Worm (Caenorhabditis elegans): ENCODE measurements around the gene ttr-46.

ttr-46 gene

DNA sequence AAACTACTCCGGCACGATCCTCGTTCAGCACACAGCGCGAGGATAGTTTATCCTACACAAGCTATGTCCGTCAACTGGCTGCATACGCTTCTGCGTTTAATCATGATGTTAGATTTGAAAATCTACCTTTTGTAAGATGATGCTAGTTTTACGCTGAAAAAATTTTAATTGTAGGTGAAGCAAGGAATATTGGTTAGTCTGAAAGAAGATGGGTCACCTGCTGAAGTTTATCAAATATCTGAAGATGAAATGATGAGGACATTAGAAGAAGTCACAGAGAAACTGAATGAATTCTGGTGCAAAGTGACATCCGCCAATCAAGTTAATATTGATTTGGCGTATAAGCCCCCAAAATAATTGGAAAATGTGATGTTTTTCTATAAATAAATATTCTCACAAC, 32.5 kb downstream of the ttr-46 start:
- no peak for TF ChIP-seq efl-1 (optimal IDR thresholded peaks at IDR 0.05)
- TF ChIP-seq efl-1 (GFP tag; optimal IDR thresholded peaks at IDR 0.05 in 1 of 2) = peak in 1 of 2 experiments; percentile 61
- no peak for TF ChIP-seq swsn-7 (tag; optimal IDR thresholded peaks at IDR 0.05)

DNA sequence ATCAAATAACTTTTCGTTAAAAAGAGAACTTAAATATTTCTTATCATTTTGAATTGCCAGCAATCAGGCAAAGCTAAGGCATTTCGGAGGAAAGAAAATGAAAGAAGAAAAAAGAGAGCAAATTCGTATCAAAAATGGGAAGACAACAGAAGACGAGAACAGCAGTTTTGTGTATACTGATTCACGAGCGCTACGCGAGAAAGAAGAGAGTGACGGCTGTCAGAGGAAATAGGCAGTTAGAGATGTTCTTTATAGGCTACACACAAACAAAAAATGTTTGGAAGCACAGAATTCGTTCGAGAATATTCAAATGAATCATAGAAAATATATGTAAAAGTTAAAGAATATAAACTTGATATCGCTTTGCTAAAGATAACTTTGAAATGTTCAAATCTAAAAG, 33.8 kb downstream of the ttr-46 start:
- TF ChIP-seq unc-98 (GFP tag; IDR thresholded peaks at IDR 0.05) (no peak), fkh-8 (tag; optimal IDR thresholded peaks at IDR 0.05) (no peak), nhr-28 (tag; optimal IDR thresholded peaks at IDR 0.05) (no peak), F16B12.6 (tag; optimal IDR thresholded peaks at IDR 0.05) (no peak), mep-1 (tag; optimal IDR thresholded peaks at IDR 0.05) (peak; percentile 33), nhr-11 (tag; optimal IDR thresholded peaks at IDR 0.05) (peak; percentile 57), rnt-1 (tag; optimal IDR thresholded peaks at IDR 0.05) (no peak), snu-23 (GFP tag; optimal IDR thresholded peaks at IDR 0.05) (peak; percentile 17), Y116A8C.19 (tag; optimal IDR thresholded peaks at IDR 0.05; ENCODE audit: borderline replicate concordance) (no peak), ztf-11 (tag; optimal IDR thresholded peaks at IDR 0.05) (no peak), unc-86 (tag; optimal IDR thresholded peaks at IDR 0.05) (no peak), grh-1 (GFP tag; IDR thresholded peaks at IDR 0.05) (no peak), lsy-2 (tag; optimal IDR thresholded peaks at IDR 0.05) (peak in 1 of 2 experiments; percentile 7), nhr-237 (tag; optimal IDR thresholded peaks at IDR 0.05) (no peak), vab-15 (tag; optimal IDR thresholded peaks at IDR 0.05) (no peak), pag-3 (tag; optimal IDR thresholded peaks at IDR 0.05; ENCODE audit: borderline replicate concordance, insufficient read depth) (no peak), lin-13 (GFP tag; optimal IDR thresholded peaks at IDR 0.05) (no peak), elt-2 (tag; optimal IDR thresholded peaks at IDR 0.05) (peak; percentile 32), xbp-1 (tag; optimal IDR thresholded peaks at IDR 0.05) (no peak), blmp-1 (tag; optimal IDR thresholded peaks at IDR 0.05) (no peak), fkh-4 (tag; optimal IDR thresholded peaks at IDR 0.05; ENCODE audit: borderline replicate concordance) (no peak), nhr-76 (tag; optimal IDR thresholded peaks at IDR 0.05) (no peak), nhr-85 (tag) (no peak), ceh-63 (GFP tag; optimal IDR thresholded peaks at IDR 0.05) (no peak), pax-3 (tag; optimal IDR thresholded peaks at IDR 0.05) (no peak), ztf-4 (tag; optimal IDR thresholded peaks at IDR 0.05) (no peak), lin-39 (tag; optimal IDR thresholded peaks at IDR 0.05) (no peak), unc-130 (tag; optimal IDR thresholded peaks at IDR 0.05) (no peak), tlp-1 (tag; optimal IDR thresholded peaks at IDR 0.05) (no peak), nhr-71 (tag; optimal IDR thresholded peaks at IDR 0.05) (no peak), sup-37 (GFP tag; optimal IDR thresholded peaks at IDR 0.05) (no peak), mab-9 (GFP tag; IDR thresholded peaks at IDR 0.05) (no peak), lin-14 (GFP tag; optimal IDR thresholded peaks at IDR 0.05) (peak; percentile 39), egl-13 (tag; optimal IDR thresholded peaks at IDR 0.05) (no peak), jun-1 (tag; optimal IDR thresholded peaks at IDR 0.05) (no peak), pqm-1 (tag; optimal IDR thresholded peaks at IDR 0.05) (no peak)

DNA sequence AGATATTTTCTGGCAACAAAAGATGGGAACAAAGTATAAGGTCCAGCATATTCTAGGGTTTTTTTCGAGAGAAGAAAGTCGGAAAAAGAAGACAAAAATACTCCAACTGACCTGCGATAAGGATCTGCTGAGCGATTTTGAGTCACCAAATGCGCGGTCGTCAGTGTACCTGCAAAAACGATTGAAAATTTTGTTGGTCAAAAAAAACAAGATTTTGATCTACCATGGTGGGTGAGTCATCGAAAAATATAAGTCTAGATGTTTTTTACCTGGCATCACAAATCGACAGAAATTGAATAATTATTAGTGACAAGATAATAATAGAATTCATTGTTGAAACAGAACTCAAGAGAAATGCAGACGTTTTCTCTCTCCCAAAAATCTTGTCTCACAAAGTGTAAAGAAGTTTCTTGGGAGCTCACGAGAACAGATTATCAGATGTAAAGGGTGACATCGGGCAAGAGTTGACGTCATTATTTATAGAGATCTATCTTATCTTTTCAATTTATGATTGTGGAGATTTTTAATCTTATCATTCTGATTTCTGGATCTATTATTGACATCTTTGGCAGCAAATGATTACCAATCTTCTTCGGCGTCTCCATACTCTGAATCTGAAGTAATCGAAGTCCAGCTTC, 34.3 kb downstream of the ttr-46 start:
- TF ChIP-seq nhr-77 (tag; optimal IDR thresholded peaks at IDR 0.05) (no peak), pax-3 (tag; optimal IDR thresholded peaks at IDR 0.05) (no peak), rnt-1 (tag; optimal IDR thresholded peaks at IDR 0.05) (peak; percentile 27), zip-4 (GFP tag; optimal IDR thresholded peaks at IDR 0.05) (no peak), lsy-2 (tag; optimal IDR thresholded peaks at IDR 0.05) (peak in 1 of 2 experiments; percentile 11), snu-23 (GFP tag; optimal IDR thresholded peaks at IDR 0.05) (no peak), unc-130 (tag; optimal IDR thresholded peaks at IDR 0.05) (no peak), lin-13 (GFP tag; optimal IDR thresholded peaks at IDR 0.05) (no peak), lin-39 (tag; optimal IDR thresholded peaks at IDR 0.05) (no peak), nhr-71 (tag; optimal IDR thresholded peaks at IDR 0.05) (peak; percentile 46), nhr-12 (tag; optimal IDR thresholded peaks at IDR 0.05) (no peak), C04F5.9 (tag; optimal IDR thresholded peaks at IDR 0.05) (no peak), dsc-1 (tag; optimal IDR thresholded peaks at IDR 0.05) (peak; percentile 41), grh-1 (GFP tag; IDR thresholded peaks at IDR 0.05) (no peak), ztf-4 (tag; optimal IDR thresholded peaks at IDR 0.05) (no peak), irx-1 (tag; optimal IDR thresholded peaks at IDR 0.05) (no peak), nhr-237 (tag; optimal IDR thresholded peaks at IDR 0.05) (no peak), tlp-1 (tag; optimal IDR thresholded peaks at IDR 0.05) (no peak), dpl-1 (GFP tag; optimal IDR thresholded peaks at IDR 0.05) (no peak), F16B12.6 (tag; optimal IDR thresholded peaks at IDR 0.05) (no peak), vab-15 (tag; optimal IDR thresholded peaks at IDR 0.05) (no peak), fkh-8 (tag; optimal IDR thresholded peaks at IDR 0.05) (no peak), hpl-2 (GFP tag; optimal IDR thresholded peaks at IDR 0.05) (no peak), ceh-90 (tag; optimal IDR thresholded peaks at IDR 0.05) (no peak), elt-3 (tag; optimal IDR thresholded peaks at IDR 0.05) (no peak), mab-9 (GFP tag; IDR thresholded peaks at IDR 0.05) (no peak)
